Worm (Caenorhabditis elegans) whole organism, L1 larva: Measurements from ENCODE around the gene nhr-263.
"Not testable (repeated sequence)": the region's sequence is repeated elsewhere in the genome, so short reads cannot be mapped to it uniquely, and the experiment has no call there.

Experiments
- efl-3 ChIP-seq: fragments of 200-800 bp; sonication (Bioruptor generic); optimal IDR thresholded peaks from 2 replicates; lab custom pipeline; 2018; ENCODE audit warnings: mild to moderate bottlenecking, missing genetic modification characterization, missing compliant biosample characterization
- mdl-1 ChIP-seq, 2 experiments: fragments of 150-350 bp; optimal IDR thresholded peaks; 2 replicates each; lab custom pipeline; 2014 to 2017; ENCODE audit warnings: missing biosample characterization in 2 of 2, missing genetic modification characterization in 2 of 2, inconsistent platforms in 1 of 2
- nhr-12 ChIP-seq: sonication (generic microtip); optimal IDR thresholded peaks from 2 replicates; lab custom pipeline; 2017; ENCODE audit warnings: missing biosample characterization, missing genetic modification characterization

DNA sequence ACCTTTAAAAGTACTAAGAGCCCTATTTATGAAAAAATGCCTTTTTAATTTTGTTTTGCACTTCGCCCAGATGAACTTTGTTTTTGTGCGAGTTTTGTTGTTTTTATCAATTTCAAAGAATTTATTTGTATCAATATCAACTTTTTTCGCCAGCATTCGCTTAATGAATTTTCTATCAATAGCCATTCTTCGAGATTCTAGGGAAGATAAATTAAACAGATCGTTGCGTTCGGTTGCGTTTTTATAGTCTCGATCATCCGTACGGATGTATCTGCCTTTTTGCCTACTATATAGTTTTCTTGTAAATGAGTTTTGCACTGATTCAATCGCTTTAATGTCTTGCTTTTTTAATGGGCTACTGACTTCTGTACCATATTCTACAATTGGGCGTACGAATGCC, 3.7 kb upstream of the nhr-263 start, which contains the start of gene nhr-147:
- not testable (repeated sequence) for TF ChIP-seq efl-3; mdl-1 (tag; optimal IDR thresholded peaks at IDR 0.05; lab: Kevin White, UChicago); nhr-12 (tag; lab: Kevin White, UChicago)
